Fruit fly (Drosophila melanogaster) whole organism, embryonic: Measurements from ENCODE around the gene Inx7.
A peak's percentile ranks its signal among the peaks of the same experiment; 100 is the strongest.

Source experiments
- Atf-2 ChIP-seq: fragments of 200-800 bp; sonication (Bioruptor generic); optimal IDR thresholded peaks from 2 replicates; lab custom pipeline; 2016; ENCODE audit warnings: missing biosample characterization, missing genetic modification characterization
- CG10654 ChIP-seq: fragments of 200-800 bp; sonication (Bioruptor generic); optimal IDR thresholded peaks from 2 replicates; lab custom pipeline; 2016; ENCODE audit warnings: missing biosample characterization, missing genetic modification characterization
- CG12659 ChIP-seq: fragments of 200-800 bp; sonication (Bioruptor generic); optimal IDR thresholded peaks from 3 replicates; lab custom pipeline; 2017; ENCODE audit warnings: mild to moderate bottlenecking, missing biosample characterization, missing genetic modification reagents, missing genetic modification characterization
- CG14710 ChIP-seq: fragments of 200-800 bp; sonication (Bioruptor generic); optimal IDR thresholded peaks from 3 replicates; lab custom pipeline; 2019; ENCODE audit warnings: missing biosample characterization, mild to moderate bottlenecking, missing genetic modification characterization, moderate library complexity
- CG15073 ChIP-seq: fragments of 200-800 bp; sonication (Bioruptor generic); optimal IDR thresholded peaks from 2 replicates; lab custom pipeline; 2016; ENCODE audit warnings: missing biosample characterization, missing genetic modification characterization
- CG1529 ChIP-seq: fragments of 200-800 bp; sonication (Bioruptor generic); optimal IDR thresholded peaks from 3 replicates; lab custom pipeline; 2018; ENCODE audit warnings: missing biosample characterization, missing genetic modification characterization
- CG15479 ChIP-seq: fragments of 200-800 bp; sonication (Bioruptor generic); optimal IDR thresholded peaks from 3 replicates; lab custom pipeline; 2019; ENCODE audit warnings: missing biosample characterization, mild to moderate bottlenecking, missing genetic modification characterization, moderate library complexity
- CG16863 ChIP-seq: fragments of 200-800 bp; sonication (Bioruptor generic); optimal IDR thresholded peaks from 3 replicates; lab custom pipeline; 2016; ENCODE audit warnings: missing biosample characterization, missing genetic modification characterization
- CG17385 ChIP-seq: fragments of 200-800 bp; sonication (Bioruptor generic); optimal IDR thresholded peaks from 3 replicates; lab custom pipeline; 2018; ENCODE audit warnings: missing biosample characterization, mild to moderate bottlenecking, missing genetic modification characterization
- CG17912 ChIP-seq: fragments of 200-800 bp; sonication (Bioruptor generic); optimal IDR thresholded peaks from 2 replicates; lab custom pipeline; 2018; ENCODE audit warnings: missing biosample characterization, mild to moderate bottlenecking, missing genetic modification characterization
- CG2678 ChIP-seq: fragments of 200-800 bp; sonication (Bioruptor generic); optimal IDR thresholded peaks from 3 replicates; lab custom pipeline; 2019; ENCODE audit warnings: missing biosample characterization, mild to moderate bottlenecking, missing genetic modification characterization, moderate library complexity
- CG3065 ChIP-seq: fragments of 200-800 bp; sonication (Bioruptor generic); optimal IDR thresholded peaks from 2 replicates; lab custom pipeline; 2016; ENCODE audit warnings: missing biosample characterization, missing genetic modification characterization
- CG33557 ChIP-seq: fragments of 200-800 bp; sonication (Bioruptor generic); optimal IDR thresholded peaks from 2 replicates; lab custom pipeline; 2019; ENCODE audit warnings: missing biosample characterization, mild to moderate bottlenecking, missing genetic modification characterization, moderate library complexity
- CG3838 ChIP-seq: fragments of 200-800 bp; sonication (Bioruptor generic); optimal IDR thresholded peaks from 3 replicates; lab custom pipeline; 2016; ENCODE audit warnings: missing biosample characterization, missing genetic modification characterization
- CG4360 ChIP-seq: fragments of 200-800 bp; sonication (Bioruptor generic); IDR thresholded peaks from 2 replicates; pipeline ENCODE4 v1.3.6; 2022; ENCODE audit warnings: missing biosample characterization, missing genetic modification characterization
- CG4820 ChIP-seq: fragments of 200-800 bp; sonication (Bioruptor generic); optimal IDR thresholded peaks from 3 replicates; lab custom pipeline; 2016; ENCODE audit warnings: missing biosample characterization, missing genetic modification characterization
- CG5953 ChIP-seq: fragments of 200-800 bp; sonication (Bioruptor generic); IDR thresholded peaks from 2 replicates; pipeline ENCODE4 v1.3.6; 2022; ENCODE audit warnings: missing biosample characterization, missing genetic modification characterization
- CG6272 ChIP-seq: fragments of 200-800 bp; sonication (Bioruptor generic); IDR thresholded peaks from 2 replicates; pipeline ENCODE4 v1.3.6; 2022; ENCODE audit warnings: missing biosample characterization, missing genetic modification characterization
- CG7372 ChIP-seq: fragments of 200-800 bp; sonication (Bioruptor generic); IDR thresholded peaks from 2 replicates; pipeline ENCODE4 v1.3.6; 2022; ENCODE audit warnings: missing biosample characterization, missing genetic modification characterization
- Dip3 ChIP-seq: fragments of 200-800 bp; sonication (Bioruptor generic); optimal IDR thresholded peaks from 3 replicates; lab custom pipeline; 2016; ENCODE audit warnings: missing biosample characterization, missing genetic modification characterization
- E2f2 ChIP-seq: fragments of 200-800 bp; sonication (Bioruptor generic); IDR thresholded peaks from 2 replicates; pipeline ENCODE4 v1.3.6; 2022; ENCODE audit warnings: missing biosample characterization, missing genetic modification characterization
- ERR ChIP-seq: fragments of 200-800 bp; sonication (Bioruptor generic); optimal IDR thresholded peaks from 2 replicates; lab custom pipeline; 2016; ENCODE audit warnings: missing biosample characterization, missing genetic modification characterization
- Fer1 ChIP-seq: fragments of 200-800 bp; sonication (Bioruptor generic); optimal IDR thresholded peaks from 2 replicates; lab custom pipeline; 2017; ENCODE audit warnings: missing biosample characterization, mild to moderate bottlenecking, missing genetic modification characterization
- Hr39 ChIP-seq: fragments of >200 bp; optimal IDR thresholded peaks from 2 replicates; lab custom pipeline; 2017
- Hr51 ChIP-seq, 2 experiments: fragments of 200-800 bp; sonication (Bioruptor generic); optimal IDR thresholded peaks; 2 replicates in 1 of 2; 3 replicates in 1 of 2; lab custom pipeline; 2016 to 2018; ENCODE audit warnings: missing biosample characterization in 2 of 2, missing genetic modification characterization in 2 of 2, mild to moderate bottlenecking in 1 of 2, moderate library complexity in 1 of 2
- Hr78 ChIP-seq, 2 experiments: fragments of 200-800 bp in 1 of 2; fragments of >200 bp in 1 of 2; sonication (Bioruptor generic) in 1 of 2; optimal IDR thresholded peaks; 2 replicates each; lab custom pipeline; 2017 to 2019; ENCODE audit warnings: missing biosample characterization in 2 of 2, missing genetic modification characterization in 2 of 2, mild to moderate bottlenecking in 1 of 2, moderate library complexity in 1 of 2
- NC2β ChIP-seq: fragments of 200-800 bp; sonication (Bioruptor generic); optimal IDR thresholded peaks from 2 replicates; lab custom pipeline; 2016; ENCODE audit warnings: missing biosample characterization, missing genetic modification characterization
- NK7.1 ChIP-seq: fragments of 200-800 bp; sonication (Bioruptor generic); optimal IDR thresholded peaks from 3 replicates; lab custom pipeline; 2016; ENCODE audit warnings: missing biosample characterization, missing genetic modification characterization
- Poxn ChIP-seq: fragments of 200-800 bp; sonication (Bioruptor generic); IDR thresholded peaks from 2 replicates; pipeline ENCODE4 v1.3.6; 2022; ENCODE audit warnings: missing biosample characterization, missing genetic modification characterization
- Scr ChIP-seq: fragments of 200-800 bp; sonication (Bioruptor generic); IDR thresholded peaks from 2 replicates; pipeline ENCODE4 v1.3.6; 2022; ENCODE audit warnings: missing biosample characterization, missing genetic modification characterization; ENCODE audit not compliant: partially characterized antibody
- Sox100B ChIP-seq: fragments of 200-800 bp; sonication (Bioruptor generic); optimal IDR thresholded peaks from 3 replicates; lab custom pipeline; 2018; ENCODE audit warnings: missing biosample characterization, mild to moderate bottlenecking, missing genetic modification characterization
- Sox102F ChIP-seq: fragments of 200-800 bp; sonication (Bioruptor generic); optimal IDR thresholded peaks from 2 replicates; lab custom pipeline; 2018; ENCODE audit warnings: missing biosample characterization, mild to moderate bottlenecking, missing genetic modification characterization, moderate library complexity
- Ssrp ChIP-seq: fragments of 200-800 bp; sonication (Bioruptor generic); optimal IDR thresholded peaks from 2 replicates; lab custom pipeline; 2018; ENCODE audit warnings: missing biosample characterization, mild to moderate bottlenecking, missing genetic modification characterization, moderate library complexity
- ase ChIP-seq: fragments of 200-800 bp; sonication (Bioruptor generic); IDR thresholded peaks from 3 replicates; pipeline ENCODE4 v1.3.6; 2022; ENCODE audit warnings: missing biosample characterization, missing genetic modification characterization
- az2 ChIP-seq: fragments of 200-800 bp; sonication (Bioruptor generic); optimal IDR thresholded peaks from 3 replicates; lab custom pipeline; 2016; ENCODE audit warnings: missing biosample characterization, missing genetic modification characterization
- btn ChIP-seq: fragments of 200-800 bp; sonication (Bioruptor generic); optimal IDR thresholded peaks from 2 replicates; lab custom pipeline; 2016; ENCODE audit warnings: missing biosample characterization, missing genetic modification characterization
- eve ChIP-seq, 2 experiments: fragments of >200 bp; optimal IDR thresholded peaks; 2 replicates each; lab custom pipeline; 2017; ENCODE audit warnings: missing biosample characterization in 2 of 2, missing genetic modification characterization in 2 of 2
- fd102C ChIP-seq: fragments of 200-800 bp; sonication (Bioruptor generic); optimal IDR thresholded peaks from 2 replicates; lab custom pipeline; 2018; ENCODE audit warnings: missing biosample characterization, mild to moderate bottlenecking, missing genetic modification characterization, moderate library complexity
- fru ChIP-seq: fragments of >200 bp; optimal IDR thresholded peaks from 2 replicates; lab custom pipeline; 2017
- gem ChIP-seq: fragments of 200-800 bp; sonication (Bioruptor generic); optimal IDR thresholded peaks from 2 replicates; lab custom pipeline; 2019; ENCODE audit warnings: missing biosample characterization, mild to moderate bottlenecking, missing genetic modification characterization, moderate library complexity
- insv ChIP-seq, 2 experiments: fragments of 200-800 bp; sonication (Bioruptor generic); optimal IDR thresholded peaks; 3 replicates each; lab custom pipeline; 2016 to 2018; ENCODE audit warnings: missing biosample characterization in 2 of 2, missing genetic modification characterization in 2 of 2
- jigr1 ChIP-seq: fragments of 200-800 bp; sonication (Bioruptor generic); IDR thresholded peaks from 3 replicates; pipeline ENCODE4 v1.3.6; 2022; ENCODE audit warnings: missing biosample characterization, missing genetic modification characterization
- jumu ChIP-seq: fragments of 200-800 bp; sonication (Bioruptor generic); optimal IDR thresholded peaks from 3 replicates; lab custom pipeline; 2016; ENCODE audit warnings: missing biosample characterization, missing genetic modification characterization
- lab ChIP-seq: fragments of 200-800 bp; sonication (Bioruptor generic); optimal IDR thresholded peaks from 3 replicates; lab custom pipeline; 2017; ENCODE audit warnings: missing biosample characterization, missing genetic modification characterization, mild to moderate bottlenecking, moderate library complexity, missing genetic modification reagents
- lbe ChIP-seq: fragments of 200-800 bp; sonication (Bioruptor generic); optimal IDR thresholded peaks from 2 replicates; lab custom pipeline; 2016; ENCODE audit warnings: missing biosample characterization, mild to moderate bottlenecking, missing genetic modification characterization
- nmo ChIP-seq: fragments of 200-800 bp; sonication (Bioruptor generic); optimal IDR thresholded peaks from 2 replicates; lab custom pipeline; 2018; ENCODE audit warnings: missing biosample characterization, mild to moderate bottlenecking, missing genetic modification characterization, moderate library complexity
- psq ChIP-seq: fragments of 200-800 bp; sonication (Bioruptor generic); optimal IDR thresholded peaks from 2 replicates; lab custom pipeline; 2017; ENCODE audit warnings: missing biosample characterization, missing genetic modification characterization
- repo ChIP-seq: fragments of 200-800 bp; sonication (Bioruptor generic); optimal IDR thresholded peaks from 2 replicates; lab custom pipeline; 2016; ENCODE audit warnings: missing biosample characterization, missing genetic modification characterization
- sens-2 ChIP-seq: fragments of 200-800 bp; sonication (Bioruptor generic); IDR thresholded peaks from 2 replicates; pipeline ENCODE4 v1.3.6; 2022; ENCODE audit warnings: missing biosample characterization, missing genetic modification characterization
- sr ChIP-seq: fragments of 200-800 bp; sonication (Bioruptor generic); IDR thresholded peaks from 3 replicates; pipeline ENCODE4 v1.3.6; 2022; ENCODE audit warnings: missing biosample characterization, missing genetic modification characterization
- yki ChIP-seq: fragments of >200 bp; optimal IDR thresholded peaks from 3 replicates; lab custom pipeline; 2018

The Inx7 gene

DNA sequence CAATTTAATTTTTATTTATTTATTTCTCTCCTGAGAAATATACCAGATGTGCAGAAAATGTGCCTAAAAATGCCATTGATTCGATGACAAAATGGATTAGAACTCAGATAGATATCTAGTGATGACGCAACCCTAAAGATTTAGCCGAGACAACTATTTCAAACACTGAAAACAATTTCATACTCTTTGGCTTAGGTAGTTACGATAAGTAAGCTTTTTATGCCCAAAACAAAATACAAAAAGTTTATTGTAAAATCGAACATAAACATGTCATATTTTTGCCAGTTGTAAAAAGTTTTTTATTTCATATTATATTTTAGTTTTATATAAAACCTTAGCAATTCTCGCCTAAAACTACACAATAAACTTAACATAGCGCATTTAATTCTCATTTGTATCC is 20.1 kb downstream of the Inx7 start, which contains the start of gene CG3040 (continued):
- TF ChIP-seq E2f2 (GFP tag; lab: Robert Waterston, UW) = peak; percentile 37; the same call in 1 of the 2 replicates
- TF ChIP-seq Hr51 (GFP tag; optimal IDR thresholded peaks at IDR 0.05; lab: Kevin White, UChicago) = peak; percentile 2 to 39
- no peak for TF ChIP-seq CG4360
- TF ChIP-seq CG2678 (tag; lab: Kevin White, UChicago) = peak; percentile 39
- peak; percentile 44 for TF ChIP-seq Ssrp (tag; lab: Kevin White, UChicago)
- TF ChIP-seq NC2β (GFP tag; lab: Kevin White, UChicago) = no peak
- no peak for TF ChIP-seq repo (GFP tag; lab: Kevin White, UChicago)
- no peak for TF ChIP-seq CG33557 (GFP tag; lab: Kevin White, UChicago)
- TF ChIP-seq nmo = peak; percentile 41
- TF ChIP-seq az2 (GFP tag; lab: Kevin White, UChicago) = peak; percentile 1
- TF ChIP-seq CG14710 (tag; lab: Kevin White, UChicago) = peak; percentile 59
- no peak for TF ChIP-seq CG17912
- TF ChIP-seq sens-2 (GFP tag; lab: Robert Waterston, UW) = no peak
- TF ChIP-seq Fer1 (GFP tag; lab: Kevin White, UChicago) = peak; percentile 24
- TF ChIP-seq lab (GFP tag; lab: Kevin White, UChicago) = peak; percentile 44
- TF ChIP-seq ase = no peak
- TF ChIP-seq lbe (GFP tag; lab: Kevin White, UChicago) = no peak
- no peak for TF ChIP-seq CG5953 (GFP tag; lab: Robert Waterston, UW)
- no peak for TF ChIP-seq psq (GFP tag; lab: Kevin White, UChicago)
- no peak for TF ChIP-seq CG15479 (GFP tag; lab: Kevin White, UChicago)
- peak; percentile 50 for TF ChIP-seq CG12659
- TF ChIP-seq fru (lab: Kevin White, UChicago) = no peak
- TF ChIP-seq CG4820 (GFP tag; lab: Kevin White, UChicago) = peak; percentile 7
- no peak for TF ChIP-seq sr (GFP tag; lab: Robert Waterston, UW)
- peak; percentile 53 for TF ChIP-seq Sox102F (GFP tag; lab: Kevin White, UChicago)
- no peak for TF ChIP-seq Hr78 (GFP tag; optimal IDR thresholded peaks at IDR 0.05; lab: Kevin White, UChicago)
- no peak for TF ChIP-seq btn (GFP tag; lab: Kevin White, UChicago)
- no peak for TF ChIP-seq jumu (GFP tag; lab: Kevin White, UChicago)

DNA sequence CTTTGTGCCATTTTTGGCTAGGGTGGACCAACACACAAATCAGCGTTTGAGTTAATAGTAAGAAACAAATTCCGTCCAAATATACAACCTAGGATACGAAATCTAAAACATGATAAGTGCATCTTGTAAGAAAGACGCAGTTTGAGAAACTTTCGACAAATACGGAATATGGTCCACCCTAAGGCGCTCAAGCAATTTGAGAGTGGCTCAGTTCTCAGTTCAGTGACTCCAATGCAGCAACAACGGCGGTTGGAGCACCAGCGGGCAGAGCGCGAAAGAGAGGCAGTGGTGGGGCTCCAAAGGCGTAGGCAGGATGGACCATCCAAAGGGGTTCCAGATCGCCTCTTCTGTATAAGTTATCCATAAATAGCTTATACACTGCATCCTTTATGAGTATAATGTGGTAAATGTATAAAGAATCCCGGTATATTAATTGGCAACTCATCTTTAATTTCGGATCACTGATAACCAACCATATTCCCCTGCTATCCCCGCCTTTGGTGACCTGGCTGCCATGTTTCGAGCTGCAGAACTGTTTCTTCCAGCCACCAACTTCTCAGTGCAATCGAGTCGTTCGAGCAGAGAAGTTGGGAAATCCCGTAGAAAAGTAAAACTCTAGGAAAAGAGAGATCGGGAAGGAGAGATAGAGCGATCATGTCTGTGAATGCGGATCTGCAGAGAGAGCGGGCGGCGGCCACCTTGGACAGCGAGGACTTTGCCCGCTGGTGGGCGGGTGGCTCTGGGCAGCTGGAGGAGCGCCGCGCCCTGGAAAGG is 23.9 kb downstream of the Inx7 start, which contains the start of gene CG4586:
TSS of gene CG4586 (plus strand) at position 555 of the 774 bp plus-strand sequence.
- TF ChIP-seq Hr39 (no peak), CG1529 (peak; percentile 91), eve (GFP tag; optimal IDR thresholded peaks at IDR 0.05; lab: Kevin White, UChicago) (no peak), CG7372 (GFP tag; lab: Robert Waterston, UW) (peak; percentile 89), Scr (GFP tag; lab: Robert Waterston, UW) (no peak), insv (GFP tag; optimal IDR thresholded peaks at IDR 0.05; lab: Kevin White, UChicago) (peak; percentile 57 to 62), fd102C (peak; percentile 47), ERR (GFP tag; lab: Kevin White, UChicago) (peak; percentile 95), Poxn (GFP tag; lab: Robert Waterston, UW) (peak; percentile 69), CG15073 (GFP tag; lab: Kevin White, UChicago) (peak; percentile 67), CG3838 (peak; percentile 78), yki (lab: Kevin White, UChicago) (no peak), Atf-2 (peak; percentile 90), gem (peak; percentile 95), NK7.1 (GFP tag; lab: Kevin White, UChicago) (peak; percentile 92), Dip3 (peak; percentile 96), CG6272 (GFP tag; lab: Robert Waterston, UW) (peak; percentile 68), CG33557 (GFP tag; lab: Kevin White, UChicago) (peak; percentile 55), CG17385 (GFP tag; lab: Kevin White, UChicago) (peak; percentile 94), jigr1 (GFP tag; lab: Robert Waterston, UW) (peak; percentile 51; the same call in 1 of the 3 replicates), Sox100B (peak; percentile 87), CG16863 (GFP tag; lab: Kevin White, UChicago) (peak; percentile 94), CG10654 (GFP tag; lab: Kevin White, UChicago) (peak; percentile 95), CG3065 (GFP tag; lab: Kevin White, UChicago) (peak; percentile 90)
